Fruit fly (Drosophila melanogaster) whole organism, pupa: ENCODE measurements around the gene CG13313.

ENCODE experiments used
- CG14655 ChIP-seq: fragments of 200-800 bp; sonication (Bioruptor generic); optimal IDR thresholded peaks from 3 replicates; lab custom pipeline; 2017; ENCODE audit warnings: mild to moderate bottlenecking, missing biosample characterization, missing genetic modification reagents, missing genetic modification characterization
- CG15710 ChIP-seq: fragments of 200-800 bp; sonication (Bioruptor generic); optimal IDR thresholded peaks from 2 replicates; lab custom pipeline; 2018; ENCODE audit warnings: missing biosample characterization, mild to moderate bottlenecking, missing genetic modification characterization, moderate library complexity
- CG32121 ChIP-seq: fragments of 200-800 bp; sonication (Bioruptor generic); IDR thresholded peaks from 2 replicates; pipeline ENCODE4 v1.3.6; 2022; ENCODE audit warnings: missing biosample characterization, missing genetic modification characterization
- CG34367 ChIP-seq: fragments of 200-800 bp; sonication (Bioruptor generic); optimal IDR thresholded peaks from 2 replicates; lab custom pipeline; 2018; ENCODE audit warnings: missing biosample characterization, mild to moderate bottlenecking, missing genetic modification characterization
- CG9948 ChIP-seq: fragments of 200-800 bp; sonication (Bioruptor generic); optimal IDR thresholded peaks from 2 replicates; lab custom pipeline; 2018; ENCODE audit warnings: missing biosample characterization, mild to moderate bottlenecking, missing genetic modification characterization, moderate library complexity
- D1 ChIP-seq: fragments of 200-800 bp; sonication (Bioruptor generic); optimal IDR thresholded peaks from 2 replicates; lab custom pipeline; 2018; ENCODE audit warnings: missing biosample characterization, mild to moderate bottlenecking, missing genetic modification characterization, moderate library complexity
- Ets98B ChIP-seq: fragments of 200-800 bp; sonication (Bioruptor generic); IDR thresholded peaks from 2 replicates; pipeline ENCODE4 v1.3.6; 2022; ENCODE audit warnings: missing biosample characterization, missing genetic modification characterization
- fd96Ca ChIP-seq: fragments of 200-800 bp; sonication (Bioruptor generic); IDR thresholded peaks from 3 replicates; pipeline ENCODE4 v1.3.6; 2022; ENCODE audit warnings: missing biosample characterization, missing genetic modification characterization
- gl ChIP-seq: fragments of 200-800 bp; sonication (Bioruptor generic); optimal IDR thresholded peaks from 2 replicates; lab custom pipeline; 2018; ENCODE audit warnings: missing biosample characterization, mild to moderate bottlenecking, missing genetic modification characterization
- rn ChIP-seq: fragments of 200-800 bp; sonication (Bioruptor generic); IDR thresholded peaks from 2 replicates; pipeline ENCODE4 v1.3.6; 2022; ENCODE audit warnings: missing biosample characterization, missing genetic modification characterization

DNA sequence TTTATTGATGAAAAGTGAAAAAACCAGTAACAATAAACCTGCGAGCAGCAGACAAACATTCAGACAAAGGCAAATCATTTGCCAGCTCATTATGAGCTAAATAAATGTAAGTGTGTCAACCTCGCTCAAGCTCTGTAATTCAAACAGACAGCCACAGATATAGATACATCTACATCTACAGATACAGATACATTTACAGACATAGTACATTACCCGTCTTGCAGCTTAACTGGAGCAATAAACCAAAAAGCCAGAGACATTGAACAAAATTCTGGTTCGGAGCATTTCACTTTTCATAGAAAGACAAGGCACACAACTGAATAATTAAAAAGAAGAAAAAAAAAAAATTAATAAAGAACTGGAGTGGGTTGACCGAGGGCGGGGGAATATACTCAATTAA is 39.0 kb upstream of the CG13313 start:
- TF ChIP-seq CG9948 (tag; lab: Kevin White, UChicago), result no peak
- no peak for TF ChIP-seq gl (tag; lab: Kevin White, UChicago)
- no peak for TF ChIP-seq CG32121 (GFP tag; lab: Robert Waterston, UW)
- TF ChIP-seq fd96Ca (GFP tag; lab: Robert Waterston, UW), result no peak
- no peak for TF ChIP-seq CG14655 (GFP tag; lab: Kevin White, UChicago)
- TF ChIP-seq Ets98B (GFP tag; lab: Robert Waterston, UW), result no peak
- no peak for TF ChIP-seq rn (GFP tag; lab: Robert Waterston, UW)
- no peak for TF ChIP-seq CG34367 (tag; lab: Kevin White, UChicago)
- TF ChIP-seq CG15710 (tag; lab: Kevin White, UChicago), result no peak
- TF ChIP-seq D1 (tag; lab: Kevin White, UChicago), result no peak
